Fruit fly (Drosophila melanogaster) whole organism, embryonic: ENCODE results near the gene CG6931.

ENCODE experiments used
- CG12942 ChIP-seq: fragments of 200-800 bp; sonication (Bioruptor generic); optimal IDR thresholded peaks from 3 replicates; lab custom pipeline; 2016; ENCODE audit warnings: missing biosample characterization, missing genetic modification characterization
- CG6254 ChIP-seq: fragments of 200-800 bp; sonication (Bioruptor generic); optimal IDR thresholded peaks from 3 replicates; lab custom pipeline; 2017; ENCODE audit warnings: mild to moderate bottlenecking, missing biosample characterization, missing genetic modification reagents, missing genetic modification characterization
- chm ChIP-seq: fragments of 200-800 bp; sonication (Bioruptor generic); IDR thresholded peaks from 2 replicates; pipeline ENCODE4 v1.3.6; 2022; ENCODE audit warnings: missing biosample characterization, missing genetic modification characterization
- sc ChIP-seq, 3 experiments: fragments of >200 bp in 2 of 3; fragments of 200-800 bp in 1 of 3; sonication (Bioruptor generic) in 1 of 3; optimal IDR thresholded peaks; 2 replicates in 2 of 3; 3 replicates in 1 of 3; lab custom pipeline; 2017; ENCODE audit warnings: mild to moderate bottlenecking in 1 of 3, missing biosample characterization in 1 of 3, missing genetic modification characterization in 1 of 3, missing genetic modification reagents in 1 of 3

dm6 chr3L:12037449-12038163, 47.1 kb downstream of the CG6931 start:
- TF ChIP-seq sc (optimal IDR thresholded peaks at IDR 0.05; lab: Kevin White, UChicago) (no peak), sc (GFP tag; optimal IDR thresholded peaks at IDR 0.05; lab: Kevin White, UChicago) (peak; percentile 30), CG12942 (GFP tag; lab: Kevin White, UChicago) (peak; percentile 1), CG6254 (GFP tag; lab: Kevin White, UChicago) (peak; percentile 86), chm (GFP tag; lab: Robert Waterston, UW) (peak; percentile 40; the same call in 1 of the 2 replicates)
